Fruit fly (Drosophila melanogaster): Measurements from ENCODE around the gene CG11249.
A peak's percentile ranks its signal among the peaks of the same experiment; 100 is the strongest.

Gene CG11249

dm6 chr3L:21679687-21680086 is 7.7 kb downstream of the CG11249 start, which contains the start of the genes Als2 and CG11248 (continued):
- peak; percentile 59; the same call in 2 of the 3 replicates for TF ChIP-seq CG6163 (GFP tag; IDR thresholded peaks at IDR 0.05)
- TF ChIP-seq eg (GFP tag; IDR thresholded peaks at IDR 0.05) = peak; percentile 64; the same call in 2 of the 3 replicates
- TF ChIP-seq CG1621 (tag; optimal IDR thresholded peaks at IDR 0.05) = peak; percentile 27
- TF ChIP-seq CG3032 (tag; optimal IDR thresholded peaks at IDR 0.05) = no peak
- no peak for TF ChIP-seq CG16779 (tag; optimal IDR thresholded peaks at IDR 0.05)
- TF ChIP-seq acj6 (GFP tag; optimal IDR thresholded peaks at IDR 0.05) = peak; percentile 74
- no peak for TF ChIP-seq net (GFP tag; optimal IDR thresholded peaks at IDR 0.05)
- peak; percentile 52 for TF ChIP-seq CG8632 (GFP tag; optimal IDR thresholded peaks at IDR 0.05)
- peak in 1 of 2 experiments; percentile 9 for TF ChIP-seq salr (GFP tag; optimal IDR thresholded peaks at IDR 0.05)
- TF ChIP-seq CG11294 (GFP tag; IDR thresholded peaks at IDR 0.05) = peak; percentile 42; the same call in 1 of the 2 replicates
- peak; percentile 76 for TF ChIP-seq CG11902 (GFP tag; optimal IDR thresholded peaks at IDR 0.05)
- no peak for TF ChIP-seq Sox102F (GFP tag; optimal IDR thresholded peaks at IDR 0.05)
- TF ChIP-seq CG32006 (GFP tag; optimal IDR thresholded peaks at IDR 0.05) = peak; percentile 73

dm6 chr3L:21683942-21684341 is 12.0 kb downstream of the CG11249 start, which contains the start of gene Sfp78E:
Gene Sfp78E (minus strand): TSS chr3L:21684042.
- TF ChIP-seq Blimp-1 (GFP tag; optimal IDR thresholded peaks at IDR 0.05) = no peak
- no peak for TF ChIP-seq acj6 (GFP tag; optimal IDR thresholded peaks at IDR 0.05)
- no peak for TF ChIP-seq spab (GFP tag; optimal IDR thresholded peaks at IDR 0.05)
- TF ChIP-seq Ets21C (GFP tag; optimal IDR thresholded peaks at IDR 0.05) = no peak
- TF ChIP-seq Sox15 (GFP tag; optimal IDR thresholded peaks at IDR 0.05) = no peak
- TF ChIP-seq pdm3 (GFP tag; optimal IDR thresholded peaks at IDR 0.05) = no peak
- TF ChIP-seq CG10631 (GFP tag; optimal IDR thresholded peaks at IDR 0.05) = no peak
- no peak for TF ChIP-seq net (GFP tag; optimal IDR thresholded peaks at IDR 0.05)
- no peak for TF ChIP-seq Sox14 (GFP tag; optimal IDR thresholded peaks at IDR 0.05)
- no peak for TF ChIP-seq CG1621 (tag; optimal IDR thresholded peaks at IDR 0.05)
- TF ChIP-seq CG6792 (GFP tag; optimal IDR thresholded peaks at IDR 0.05) = no peak
- TF ChIP-seq CG9139 (GFP tag; optimal IDR thresholded peaks at IDR 0.05) = no peak
- TF ChIP-seq svp (GFP tag) = no peak

- peak; percentile 52 for TF ChIP-seq CG11762 (GFP tag; optimal IDR thresholded peaks at IDR 0.05; ENCODE audit: insufficient read depth)
- peak; percentile 79 for TF ChIP-seq OdsH (GFP tag; optimal IDR thresholded peaks at IDR 0.05)
- peak; percentile 92 for TF ChIP-seq CG6808 (GFP tag; optimal IDR thresholded peaks at IDR 0.05)
- TF ChIP-seq Eip75B (GFP tag; optimal IDR thresholded peaks at IDR 0.05) = peak; percentile 73
- no peak for TF ChIP-seq fkh (GFP tag; optimal IDR thresholded peaks at IDR 0.05)
- TF ChIP-seq Hr38 (GFP tag; optimal IDR thresholded peaks at IDR 0.05) = no peak
- peak; percentile 67 for TF ChIP-seq CG7368 (GFP tag; optimal IDR thresholded peaks at IDR 0.05)
- peak; percentile 3 for TF ChIP-seq topi (GFP tag; optimal IDR thresholded peaks at IDR 0.05)
- TF ChIP-seq Blimp-1 (GFP tag; optimal IDR thresholded peaks at IDR 0.05) = no peak
- no peak for TF ChIP-seq Gug (GFP tag; IDR thresholded peaks at IDR 0.05)
- TF ChIP-seq CG8632 (GFP tag; optimal IDR thresholded peaks at IDR 0.05) = peak; percentile 69
- TF ChIP-seq eg (GFP tag; IDR thresholded peaks at IDR 0.05) = no peak
- peak; percentile 11 for TF ChIP-seq Hr39 (GFP tag; optimal IDR thresholded peaks at IDR 0.05)
- TF ChIP-seq Sox15 (GFP tag; optimal IDR thresholded peaks at IDR 0.05) = peak; percentile 34
- TF ChIP-seq Ets21C (GFP tag; optimal IDR thresholded peaks at IDR 0.05) = no peak
- TF ChIP-seq dsx (GFP tag; optimal IDR thresholded peaks at IDR 0.05; ENCODE audit: poor library complexity, severe bottlenecking) = peak; percentile 88
- peak; percentile 89 for TF ChIP-seq CG10669 (GFP tag; optimal IDR thresholded peaks at IDR 0.05)
- peak; percentile 34 for TF ChIP-seq esn (GFP tag; optimal IDR thresholded peaks at IDR 0.05)
- 0 out of 3 replicates have a peak, but pooled peaks have one; percentile 25 for TF ChIP-seq CG6163 (GFP tag; IDR thresholded peaks at IDR 0.05)
- peak; percentile 91 to 93 for TF ChIP-seq ss (GFP tag; optimal IDR thresholded peaks at IDR 0.05)
- TF ChIP-seq lz (GFP tag; optimal IDR thresholded peaks at IDR 0.05) = peak; percentile 19
- TF ChIP-seq net (GFP tag; optimal IDR thresholded peaks at IDR 0.05) = peak; percentile 67
- TF ChIP-seq CG34406 (GFP tag; optimal IDR thresholded peaks at IDR 0.05) = peak; percentile 54
- TF ChIP-seq acj6 (GFP tag; optimal IDR thresholded peaks at IDR 0.05) = peak; percentile 79
- TF ChIP-seq dac (GFP tag; optimal IDR thresholded peaks at IDR 0.05) = no peak
- peak; percentile 58 for TF ChIP-seq Lpt (GFP tag; optimal IDR thresholded peaks at IDR 0.05)
- peak; percentile 32 for TF ChIP-seq Hr4 (GFP tag; optimal IDR thresholded peaks at IDR 0.05)
- peak; percentile 56 for TF ChIP-seq svp (GFP tag)
- no peak for TF ChIP-seq Eip93F (GFP tag; optimal IDR thresholded peaks at IDR 0.05)
- no peak for TF ChIP-seq fd85E (GFP tag; optimal IDR thresholded peaks at IDR 0.05)
- no peak for TF ChIP-seq vri (GFP tag; optimal IDR thresholded peaks at IDR 0.05)
- peak; percentile 91 for TF ChIP-seq Ets96B (tag; optimal IDR thresholded peaks at IDR 0.05)
- peak; percentile 66 for TF ChIP-seq CG6792 (GFP tag; optimal IDR thresholded peaks at IDR 0.05)
- TF ChIP-seq spab (GFP tag; optimal IDR thresholded peaks at IDR 0.05) = peak; percentile 89
- TF ChIP-seq CG11902 (GFP tag; optimal IDR thresholded peaks at IDR 0.05) = peak; percentile 13
Measured at dm6 chr3L:21685753-21686152, 13.8 kb downstream of the CG11249 start.
